Worm (Caenorhabditis elegans): ENCODE data around the gene tab-1.

tab-1 gene

DNA sequence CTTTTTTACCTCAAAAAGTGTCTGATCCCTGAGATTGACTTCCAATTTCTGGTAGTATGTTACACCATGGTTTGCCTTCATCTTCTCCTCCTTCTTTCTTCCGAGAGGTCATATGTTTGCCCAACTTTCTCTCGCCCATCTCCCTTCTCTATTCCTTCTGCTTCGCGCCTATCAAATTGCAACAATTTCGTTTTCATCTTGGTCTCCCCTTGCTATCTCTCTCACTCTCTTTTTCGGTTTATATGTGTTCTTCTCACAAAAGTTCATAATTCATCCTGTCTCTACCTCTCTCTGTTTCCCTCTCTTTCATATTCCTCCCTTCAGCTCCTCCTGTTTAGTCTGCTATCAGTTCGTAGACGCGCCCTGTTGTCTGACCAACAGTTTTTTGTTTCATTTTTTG lies 23.6 kb downstream of the tab-1 start (continued):
- TF ChIP-seq ahr-1 (tag; optimal IDR thresholded peaks at IDR 0.05): no peak
- no peak for TF ChIP-seq unc-55 (GFP tag; optimal IDR thresholded peaks at IDR 0.05)
- no peak for TF ChIP-seq npax-4 (tag; optimal IDR thresholded peaks at IDR 0.05)
- TF ChIP-seq hlh-8 (tag; optimal IDR thresholded peaks at IDR 0.05): peak; percentile 12
- TF ChIP-seq tbx-7 (tag; optimal IDR thresholded peaks at IDR 0.05): no peak
- TF ChIP-seq hlh-6 (tag; optimal IDR thresholded peaks at IDR 0.05): no peak
- peak; percentile 44 for TF ChIP-seq unc-42 (tag; optimal IDR thresholded peaks at IDR 0.05)
- no peak for TF ChIP-seq elt-4 (tag; optimal IDR thresholded peaks at IDR 0.05)
- TF ChIP-seq pha-2 (tag; optimal IDR thresholded peaks at IDR 0.05): no peak
- no peak for TF ChIP-seq ceh-14 (tag; optimal IDR thresholded peaks at IDR 0.05)
- no peak for TF ChIP-seq pros-1 (tag; optimal IDR thresholded peaks at IDR 0.05)
- TF ChIP-seq ceh-30 (tag; optimal IDR thresholded peaks at IDR 0.05): no peak
- TF ChIP-seq sdc-2 (tag; optimal IDR thresholded peaks at IDR 0.05): no peak
- no peak for TF ChIP-seq pqm-1 (tag; optimal IDR thresholded peaks at IDR 0.05)
- no peak for TF ChIP-seq pha-4 (tag; optimal IDR thresholded peaks at IDR 0.05)
- no peak for TF ChIP-seq ceh-2 (tag; optimal IDR thresholded peaks at IDR 0.05)
- TF ChIP-seq ceh-18 (tag; optimal IDR thresholded peaks at IDR 0.05): peak; percentile 46
- TF ChIP-seq ceh-6 (GFP tag; optimal IDR thresholded peaks at IDR 0.05): no peak
- TF ChIP-seq ceh-24 (tag; optimal IDR thresholded peaks at IDR 0.05): no peak
- TF ChIP-seq ceh-9 (tag; optimal IDR thresholded peaks at IDR 0.05): no peak
- TF ChIP-seq ceh-34 (tag; optimal IDR thresholded peaks at IDR 0.05): peak; percentile 78
- TF ChIP-seq tbx-2 (tag; optimal IDR thresholded peaks at IDR 0.05): no peak
- TF ChIP-seq hlh-13 (GFP tag; optimal IDR thresholded peaks at IDR 0.05): no peak
- no peak for TF ChIP-seq madf-2 (tag; optimal IDR thresholded peaks at IDR 0.05)
- no peak for TF ChIP-seq gmeb-2 (tag; optimal IDR thresholded peaks at IDR 0.05)
- TF ChIP-seq ceh-48 (tag; optimal IDR thresholded peaks at IDR 0.05): no peak
- no peak for TF ChIP-seq ztf-16 (tag; optimal IDR thresholded peaks at IDR 0.05)
- no peak for TF ChIP-seq ttx-3 (tag; optimal IDR thresholded peaks at IDR 0.05)
- TF ChIP-seq zip-5 (tag; optimal IDR thresholded peaks at IDR 0.05): no peak
- no peak for TF ChIP-seq ama-1 (optimal IDR thresholded peaks at IDR 0.05)
- no peak for TF ChIP-seq eyg-1 (tag; optimal IDR thresholded peaks at IDR 0.05)
- TF ChIP-seq pax-1 (tag; optimal IDR thresholded peaks at IDR 0.05): no peak

DNA sequence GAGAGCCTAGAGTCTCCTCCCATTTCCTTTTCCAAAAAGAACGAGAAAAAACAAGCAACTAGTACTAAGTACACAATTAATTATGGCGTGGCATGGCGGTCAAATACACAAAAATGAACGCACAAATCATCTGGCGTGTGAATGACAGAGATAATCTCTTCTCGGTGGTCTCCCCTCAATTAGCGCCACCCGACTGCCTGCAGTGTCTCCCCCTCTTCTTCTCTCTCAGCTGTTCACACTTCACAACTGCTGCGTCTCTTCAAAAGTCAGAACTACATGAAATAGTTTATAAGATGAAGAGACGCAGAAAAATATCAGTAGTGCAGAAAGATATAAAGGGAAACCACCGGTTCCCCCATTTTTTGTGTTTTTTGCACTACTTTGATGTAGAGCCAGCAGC lies 24.3 kb downstream of the tab-1 start:
- no peak for TF ChIP-seq C38D4.7 (GFP tag; optimal IDR thresholded peaks at IDR 0.05)
- TF ChIP-seq hlh-13 (GFP tag; optimal IDR thresholded peaks at IDR 0.05): no peak
- TF ChIP-seq elt-2 (tag; optimal IDR thresholded peaks at IDR 0.05): no peak
- TF ChIP-seq sdc-2 (tag; optimal IDR thresholded peaks at IDR 0.05): no peak
- TF ChIP-seq odd-2 (tag; optimal IDR thresholded peaks at IDR 0.05): no peak
- TF ChIP-seq ztf-16 (tag; optimal IDR thresholded peaks at IDR 0.05): no peak
- TF ChIP-seq C08G9.2 (tag; optimal IDR thresholded peaks at IDR 0.05): no peak
- no peak for TF ChIP-seq sox-4 (tag; optimal IDR thresholded peaks at IDR 0.05)
- TF ChIP-seq Y22D7AL.16 (tag; optimal IDR thresholded peaks at IDR 0.05): no peak
- peak; percentile 15 for TF ChIP-seq pros-1 (tag; optimal IDR thresholded peaks at IDR 0.05)
- TF ChIP-seq ref-2 (tag; optimal IDR thresholded peaks at IDR 0.05): peak; percentile 62
- TF ChIP-seq ahr-1 (tag; optimal IDR thresholded peaks at IDR 0.05): no peak
- no peak for TF ChIP-seq ceh-30 (tag; optimal IDR thresholded peaks at IDR 0.05)
- no peak for TF ChIP-seq hlh-30 (tag; optimal IDR thresholded peaks at IDR 0.05; ENCODE audit: insufficient read depth)
- no peak for TF ChIP-seq lim-6 (tag; optimal IDR thresholded peaks at IDR 0.05)
- peak; percentile 81 for TF ChIP-seq tbx-2 (tag; optimal IDR thresholded peaks at IDR 0.05)
- no peak for TF ChIP-seq npax-4 (tag; optimal IDR thresholded peaks at IDR 0.05)
- no peak for TF ChIP-seq elt-4 (tag; optimal IDR thresholded peaks at IDR 0.05)
- peak; percentile 68 for TF ChIP-seq ceh-18 (tag; optimal IDR thresholded peaks at IDR 0.05)
- TF ChIP-seq ceh-22 (tag; optimal IDR thresholded peaks at IDR 0.05): no peak
- TF ChIP-seq ets-4 (tag; optimal IDR thresholded peaks at IDR 0.05): no peak
- no peak for TF ChIP-seq lin-11 (tag; optimal IDR thresholded peaks at IDR 0.05)
- TF ChIP-seq nfya-1 (tag; optimal IDR thresholded peaks at IDR 0.05): peak; percentile 54
- TF ChIP-seq fkh-6 (tag; optimal IDR thresholded peaks at IDR 0.05): no peak
- TF ChIP-seq pax-1 (tag; optimal IDR thresholded peaks at IDR 0.05): no peak
- TF ChIP-seq pha-2 (tag; optimal IDR thresholded peaks at IDR 0.05): no peak
- no peak for TF ChIP-seq zip-5 (tag; optimal IDR thresholded peaks at IDR 0.05)
- TF ChIP-seq unc-3 (GFP tag; conservative IDR thresholded peaks at IDR 0.05): no peak
- no peak for TF ChIP-seq unc-3 (tag; optimal IDR thresholded peaks at IDR 0.05)
- TF ChIP-seq ceh-9 (tag; optimal IDR thresholded peaks at IDR 0.05): no peak
- TF ChIP-seq rnt-1 (tag; optimal IDR thresholded peaks at IDR 0.05): peak; percentile 77
- TF ChIP-seq ceh-45 (GFP tag; IDR thresholded peaks at IDR 0.05): no peak
- TF ChIP-seq fkh-10 (GFP tag; optimal IDR thresholded peaks at IDR 0.05): no peak
- TF ChIP-seq fax-1 (tag; optimal IDR thresholded peaks at IDR 0.05): no peak
- no peak for TF ChIP-seq unc-86 (tag; optimal IDR thresholded peaks at IDR 0.05)
- peak; percentile 6 for TF ChIP-seq ceh-24 (tag; optimal IDR thresholded peaks at IDR 0.05)

Data from whole organism, late embryonic.